Worm (Caenorhabditis elegans): Measurements from ENCODE around the gene ZK809.8.

- no peak for TF ChIP-seq aly-1 (tag; optimal IDR thresholded peaks at IDR 0.05)
- TF ChIP-seq ama-1 (optimal IDR thresholded peaks at IDR 0.05) = no peak
- no peak for TF ChIP-seq tbx-37 (GFP tag; conservative IDR thresholded peaks at IDR 0.05)
- TF ChIP-seq hmbx-1 (tag; optimal IDR thresholded peaks at IDR 0.05) = no peak
Observed at ce11 chrIV:11691524-11691923, 42.7 kb upstream of the ZK809.8 start.

Data from whole organism, early embryonic.